Worm (Caenorhabditis elegans): ENCODE data around the gene damt-1.

- TF ChIP-seq zag-1 (tag; optimal IDR thresholded peaks at IDR 0.05) (no peak), egl-27 (tag; optimal IDR thresholded peaks at IDR 0.05) (peak in 1 of 2 experiments; percentile 57), unc-130 (tag; optimal IDR thresholded peaks at IDR 0.05) (peak; percentile 43), egl-13 (tag; optimal IDR thresholded peaks at IDR 0.05) (no peak), blmp-1 (tag; optimal IDR thresholded peaks at IDR 0.05) (peak; percentile 17), nhr-11 (tag; optimal IDR thresholded peaks at IDR 0.05) (no peak), pqm-1 (tag; optimal IDR thresholded peaks at IDR 0.05) (no peak), tlp-1 (tag; optimal IDR thresholded peaks at IDR 0.05) (no peak), nhr-76 (tag; optimal IDR thresholded peaks at IDR 0.05) (no peak), fkh-10 (GFP tag; optimal IDR thresholded peaks at IDR 0.05) (no peak)
These were observed 18.5 kb upstream of the damt-1 start for ce11 chrII:5701485-5701884.
